Fruit fly (Drosophila melanogaster) whole organism, embryonic: ENCODE data around the gene CG6415.
A peak's percentile ranks its signal among the peaks of the same experiment; 100 is the strongest.

Experiments used
- Atf-2 ChIP-seq: fragments of 200-800 bp; sonication (Bioruptor generic); optimal IDR thresholded peaks from 2 replicates; lab custom pipeline; 2016; ENCODE audit warnings: missing biosample characterization, missing genetic modification characterization
- CG11456 ChIP-seq: fragments of 200-800 bp; sonication (Bioruptor generic); IDR thresholded peaks from 3 replicates; pipeline ENCODE4 v1.3.6; 2022; ENCODE audit warnings: missing biosample characterization, missing genetic modification characterization
- CG15696 ChIP-seq: fragments of 200-800 bp; sonication (Bioruptor generic); optimal IDR thresholded peaks from 2 replicates; lab custom pipeline; 2019; ENCODE audit warnings: missing biosample characterization, mild to moderate bottlenecking, missing genetic modification characterization, moderate library complexity
- CG17568 ChIP-seq: fragments of 200-800 bp; sonication (Bioruptor generic); optimal IDR thresholded peaks from 2 replicates; lab custom pipeline; 2018; ENCODE audit warnings: missing biosample characterization, mild to moderate bottlenecking, missing genetic modification characterization, moderate library complexity
- CG32767 ChIP-seq: fragments of 200-800 bp; sonication (Bioruptor generic); IDR thresholded peaks from 2 replicates; pipeline ENCODE4 v1.3.6; 2022; ENCODE audit warnings: missing biosample characterization, missing genetic modification characterization
- Meics ChIP-seq: fragments of 200-800 bp; sonication (Bioruptor generic); optimal IDR thresholded peaks from 2 replicates; lab custom pipeline; 2017; ENCODE audit warnings: missing biosample characterization, mild to moderate bottlenecking, missing genetic modification characterization
- Sry-δ ChIP-seq: fragments of 200-800 bp; sonication (Bioruptor generic); optimal IDR thresholded peaks from 2 replicates; lab custom pipeline; 2016; ENCODE audit warnings: missing biosample characterization, missing genetic modification characterization
- Tbp ChIP-seq: fragments of >200 bp; optimal IDR thresholded peaks from 2 replicates; lab custom pipeline; 2018; ENCODE audit warnings: missing biosample characterization, missing genetic modification characterization
- ci ChIP-seq: fragments of 200-800 bp; sonication (Bioruptor generic); IDR thresholded peaks from 3 replicates; pipeline ENCODE4 v1.3.6; 2022; ENCODE audit warnings: missing biosample characterization, missing genetic modification characterization
- nom ChIP-seq: fragments of 200-800 bp; sonication (Bioruptor generic); optimal IDR thresholded peaks from 2 replicates; lab custom pipeline; 2017; ENCODE audit warnings: missing biosample characterization, missing genetic modification characterization, mild to moderate bottlenecking, moderate library complexity, missing genetic modification reagents

DNA sequence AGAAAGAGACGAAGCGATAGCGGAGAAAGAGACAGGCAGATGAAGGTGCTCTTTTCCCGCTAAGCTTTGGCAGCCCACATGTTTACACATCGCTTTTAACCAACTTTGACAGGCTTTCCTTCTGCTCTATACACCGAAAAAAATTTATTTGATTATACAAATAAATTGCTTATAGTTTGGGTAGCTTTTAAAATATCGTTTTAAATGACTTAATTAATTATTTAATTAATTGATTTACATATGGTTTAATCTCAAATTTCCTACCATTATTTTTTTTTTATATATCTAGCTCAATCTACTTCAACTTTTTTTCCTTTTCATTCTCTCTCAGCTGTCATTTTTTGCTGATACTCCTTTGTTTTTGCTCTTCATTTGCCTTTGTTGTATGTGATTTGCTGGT, 30.4 kb upstream of the CG6415 start:
- TF ChIP-seq ci: no peak
- TF ChIP-seq CG17568 (GFP tag; lab: Kevin White, UChicago): no peak
- no peak for TF ChIP-seq Atf-2 (GFP tag; lab: Kevin White, UChicago)
- TF ChIP-seq CG15696 (tag; lab: Kevin White, UChicago): no peak
- TF ChIP-seq Tbp (GFP tag; lab: Kevin White, UChicago): no peak
- TF ChIP-seq Sry-δ (GFP tag; lab: Kevin White, UChicago): no peak
- TF ChIP-seq CG11456 (GFP tag; lab: Robert Waterston, UW): no peak
- no peak for TF ChIP-seq CG32767
- TF ChIP-seq nom (GFP tag; lab: Kevin White, UChicago): peak; percentile 17
- no peak for TF ChIP-seq Meics (GFP tag; lab: Kevin White, UChicago)
